Worm (Caenorhabditis elegans): ENCODE data around the gene F52H2.1.
A peak's percentile ranks its signal among the peaks of the same experiment; 100 is the strongest.

F52H2.1 gene

DNA sequence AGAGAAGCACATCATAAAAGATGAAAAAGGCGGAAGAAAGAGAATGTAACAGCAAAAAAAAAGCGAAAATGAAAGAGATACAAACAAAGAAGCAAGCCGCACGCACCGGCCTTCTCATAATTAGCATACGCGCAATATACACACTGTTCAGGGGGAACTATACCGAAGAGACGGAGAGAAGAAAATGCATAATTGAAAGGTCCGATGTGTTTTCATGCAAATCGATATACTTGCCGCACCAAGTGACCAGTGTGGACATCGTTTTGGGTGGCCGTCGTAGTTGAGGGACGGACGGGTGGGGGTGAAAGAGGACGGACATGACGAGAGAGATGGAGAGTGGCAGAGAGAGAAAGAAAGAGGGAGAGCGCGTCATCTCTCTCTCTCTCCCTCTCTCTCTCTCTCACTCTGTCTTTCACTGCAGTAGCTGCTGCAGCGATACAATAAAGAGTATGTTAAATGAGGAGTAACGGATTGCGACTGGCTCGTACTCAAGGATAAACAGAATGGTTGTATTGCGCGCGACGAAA is 36.6 kb upstream of the F52H2.1 start (continued):
- TF ChIP-seq attf-4 (tag; optimal IDR thresholded peaks at IDR 0.05): no peak
- no peak for TF ChIP-seq madf-5 (GFP tag; IDR thresholded peaks at IDR 0.05)
- no peak for TF ChIP-seq ceh-62 (tag; optimal IDR thresholded peaks at IDR 0.05)
- TF ChIP-seq hif-1 (tag; optimal IDR thresholded peaks at IDR 0.05): peak in 1 of 2 experiments; percentile 93
- no peak for TF ChIP-seq ZK337.2 (GFP tag; IDR thresholded peaks at IDR 0.05)
- TF ChIP-seq F44E2.7 (GFP tag; IDR thresholded peaks at IDR 0.05): no peak
- TF ChIP-seq ceh-32 (tag; optimal IDR thresholded peaks at IDR 0.05; ENCODE audit: poor library complexity): no peak
- no peak for TF ChIP-seq zfp-2 (tag; optimal IDR thresholded peaks at IDR 0.05)
- TF ChIP-seq hlh-30 (tag; optimal IDR thresholded peaks at IDR 0.05; ENCODE audit: insufficient read depth): peak; percentile 59
- TF ChIP-seq ceh-28 (tag; optimal IDR thresholded peaks at IDR 0.05): peak; percentile 60
- no peak for TF ChIP-seq skn-1 (tag; optimal IDR thresholded peaks at IDR 0.05)
- no peak for TF ChIP-seq dmd-8 (GFP tag; IDR thresholded peaks at IDR 0.05)
- TF ChIP-seq nhr-28 (tag; optimal IDR thresholded peaks at IDR 0.05): peak; percentile 42
- 0 out of 2 replicates have a peak, but pooled peaks have one; percentile 9 for TF ChIP-seq dmd-6 (GFP tag; IDR thresholded peaks at IDR 0.05)
- no peak for TF ChIP-seq egl-27 (tag; optimal IDR thresholded peaks at IDR 0.05)
- TF ChIP-seq mxl-2 (GFP tag; conservative IDR thresholded peaks at IDR 0.05): no peak
- no peak for TF ChIP-seq F26F4.8 (GFP tag; conservative IDR thresholded peaks at IDR 0.05)
- TF ChIP-seq zip-2 (tag; optimal IDR thresholded peaks at IDR 0.05): no peak
- no peak for TF ChIP-seq ces-1 (GFP tag; optimal IDR thresholded peaks at IDR 0.05)
- peak; percentile 79 for TF ChIP-seq nhr-25 (tag; optimal IDR thresholded peaks at IDR 0.05; ENCODE audit: borderline replicate concordance, insufficient read depth)
- peak; percentile 85 for TF ChIP-seq rbr-2 (tag; optimal IDR thresholded peaks at IDR 0.05)
- no peak for TF ChIP-seq pqm-1 (tag; optimal IDR thresholded peaks at IDR 0.05)
- no peak for TF ChIP-seq php-3 (GFP tag; IDR thresholded peaks at IDR 0.05)
- no peak for TF ChIP-seq lin-29 (GFP tag; IDR thresholded peaks at IDR 0.05)
- TF ChIP-seq vab-7 (GFP tag; IDR thresholded peaks at IDR 0.05): no peak
- peak; percentile 43 for TF ChIP-seq F37D6.2 (tag; optimal IDR thresholded peaks at IDR 0.05)
- TF ChIP-seq ctbp-1 (GFP tag; IDR thresholded peaks at IDR 0.05): peak; percentile 75
- no peak for TF ChIP-seq nhr-41 (GFP tag; IDR thresholded peaks at IDR 0.05)
- no peak for TF ChIP-seq lin-39 (tag; optimal IDR thresholded peaks at IDR 0.05)
- TF ChIP-seq tag-97 (GFP tag; IDR thresholded peaks at IDR 0.05): no peak
- TF ChIP-seq dve-1 (tag; optimal IDR thresholded peaks at IDR 0.05; ENCODE audit: insufficient read depth): peak; percentile 69
- TF ChIP-seq ztf-7 (tag; optimal IDR thresholded peaks at IDR 0.05): no peak
- TF ChIP-seq daf-19 (GFP tag; conservative IDR thresholded peaks at IDR 0.05): no peak
- no peak for TF ChIP-seq nhr-237 (tag; optimal IDR thresholded peaks at IDR 0.05)
- peak; percentile 81 for TF ChIP-seq mep-1 (tag; optimal IDR thresholded peaks at IDR 0.05)
- peak; percentile 45 for TF ChIP-seq nhr-6 (tag; optimal IDR thresholded peaks at IDR 0.05)
- no peak for TF ChIP-seq snpc-1.2 (GFP tag; IDR thresholded peaks at IDR 0.05)
- TF ChIP-seq ceh-82 (tag; optimal IDR thresholded peaks at IDR 0.05): no peak
- peak; percentile 76 for TF ChIP-seq zag-1 (tag; optimal IDR thresholded peaks at IDR 0.05)
- TF ChIP-seq T20F7.1 (GFP tag; optimal IDR thresholded peaks at IDR 0.05): no peak
- TF ChIP-seq jun-1 (tag; optimal IDR thresholded peaks at IDR 0.05): no peak
- no peak for TF ChIP-seq nhr-111 (GFP tag; optimal IDR thresholded peaks at IDR 0.05)
- no peak for TF ChIP-seq Y48G9A.11 (GFP tag; IDR thresholded peaks at IDR 0.05)
- TF ChIP-seq D1046.2 (GFP tag; IDR thresholded peaks at IDR 0.05): no peak
- peak; percentile 75 for TF ChIP-seq hlh-11 (tag; optimal IDR thresholded peaks at IDR 0.05)
- TF ChIP-seq nhr-42 (GFP tag; IDR thresholded peaks at IDR 0.05): no peak
- TF ChIP-seq mdl-1 (tag; optimal IDR thresholded peaks at IDR 0.05): peak in 1 of 2 experiments; percentile 78
- TF ChIP-seq daf-16 (GFP tag; optimal IDR thresholded peaks at IDR 0.05): peak in 1 of 2 experiments; percentile 87
- TF ChIP-seq daf-16 (tag; optimal IDR thresholded peaks at IDR 0.05): no peak
- no peak for TF ChIP-seq daf-12 (tag; optimal IDR thresholded peaks at IDR 0.05)
- no peak for TF ChIP-seq fos-1 (tag; optimal IDR thresholded peaks at IDR 0.05)
- no peak for TF ChIP-seq ZK546.5 (tag; optimal IDR thresholded peaks at IDR 0.05)
